Worm (Caenorhabditis elegans) whole organism, late embryonic: ENCODE data around the gene Y62H9A.15.
A peak's percentile ranks its signal among the peaks of the same experiment; 100 is the strongest.

Experiments
- C08G9.2 ChIP-seq: sonication (generic microtip); optimal IDR thresholded peaks from 2 replicates; lab custom pipeline; 2016; ENCODE audit warnings: mild to moderate bottlenecking, missing genetic modification characterization, moderate library complexity, missing compliant biosample characterization
- F13H6.1 ChIP-seq: sonication (generic microtip); optimal IDR thresholded peaks from 2 replicates; lab custom pipeline; 2016; ENCODE audit warnings: missing genetic modification characterization, missing compliant biosample characterization
- K02D7.2 ChIP-seq: sonication (generic microtip); optimal IDR thresholded peaks from 2 replicates; lab custom pipeline; 2017; ENCODE audit warnings: mild to moderate bottlenecking, missing genetic modification characterization, missing compliant biosample characterization
- K09A11.1 ChIP-seq: sonication (generic microtip); optimal IDR thresholded peaks from 2 replicates; lab custom pipeline; 2017; ENCODE audit warnings: antibody characterized with exemption, mild to moderate bottlenecking, missing genetic modification characterization, missing compliant biosample characterization; ENCODE audit not compliant: insufficient read depth
- ama-1 ChIP-seq: fragments of 150-350 bp; optimal IDR thresholded peaks from 2 replicates; lab custom pipeline; 2014
- ceh-14 ChIP-seq: sonication (generic microtip); optimal IDR thresholded peaks from 2 replicates; lab custom pipeline; 2016; ENCODE audit warnings: missing genotype, missing genetic modification characterization, missing compliant biosample characterization
- ceh-18 ChIP-seq: sonication (generic microtip); optimal IDR thresholded peaks from 2 replicates; lab custom pipeline; 2016; ENCODE audit warnings: missing genetic modification characterization, missing compliant biosample characterization
- ceh-22 ChIP-seq: sonication (generic microtip); optimal IDR thresholded peaks from 2 replicates; lab custom pipeline; 2017; ENCODE audit warnings: missing biosample characterization, missing genetic modification characterization
- ceh-24 ChIP-seq: sonication (generic microtip); optimal IDR thresholded peaks from 2 replicates; lab custom pipeline; 2016; ENCODE audit warnings: mild to moderate bottlenecking, missing genetic modification characterization, missing compliant biosample characterization
- ceh-31 ChIP-seq: sonication (generic microtip); optimal IDR thresholded peaks from 2 replicates; lab custom pipeline; 2016; ENCODE audit warnings: missing genetic modification characterization, missing compliant biosample characterization
- ceh-45 ChIP-seq: fragments of 200-800 bp; sonication (Bioruptor generic); IDR thresholded peaks from 2 replicates; pipeline ENCODE4 v1.3.6; 2022; ENCODE audit warnings: missing genetic modification reagents, missing genetic modification characterization, missing compliant biosample characterization
- ceh-6 ChIP-seq: fragments of 200-800 bp; sonication (Bioruptor generic); optimal IDR thresholded peaks from 2 replicates; lab custom pipeline; 2018; ENCODE audit warnings: mild to moderate bottlenecking, missing genetic modification characterization, missing compliant biosample characterization
- ceh-9 ChIP-seq: sonication (generic microtip); optimal IDR thresholded peaks from 2 replicates; lab custom pipeline; 2016; ENCODE audit warnings: mild to moderate bottlenecking, missing genetic modification characterization, inconsistent platforms, missing compliant biosample characterization
- che-1 ChIP-seq: sonication (generic microtip); optimal IDR thresholded peaks from 2 replicates; lab custom pipeline; 2016; ENCODE audit warnings: mild to moderate bottlenecking, missing genetic modification characterization, missing compliant biosample characterization
- dve-1 ChIP-seq: sonication (generic microtip); optimal IDR thresholded peaks from 2 replicates; lab custom pipeline; 2017; ENCODE audit warnings: antibody characterized with exemption, mild to moderate bottlenecking, missing genetic modification characterization, missing compliant biosample characterization
- eyg-1 ChIP-seq: sonication (generic microtip); optimal IDR thresholded peaks from 2 replicates; lab custom pipeline; 2016; ENCODE audit warnings: missing genotype, missing genetic modification characterization, missing compliant biosample characterization
- gmeb-2 ChIP-seq: sonication (generic microtip); optimal IDR thresholded peaks from 2 replicates; lab custom pipeline; 2016; ENCODE audit warnings: missing genetic modification characterization, inconsistent platforms, missing compliant biosample characterization
- hlh-13 ChIP-seq: fragments of 200-800 bp; sonication (Bioruptor generic); optimal IDR thresholded peaks from 2 replicates; lab custom pipeline; 2018; ENCODE audit warnings: mild to moderate bottlenecking, missing genetic modification characterization, missing compliant biosample characterization
- hlh-15 ChIP-seq: sonication (generic microtip); optimal IDR thresholded peaks from 2 replicates; lab custom pipeline; 2016; ENCODE audit warnings: missing genetic modification characterization, missing compliant biosample characterization
- hlh-30 ChIP-seq: sonication (generic microtip); optimal IDR thresholded peaks from 2 replicates; lab custom pipeline; 2017; ENCODE audit warnings: antibody characterized with exemption, missing genetic modification characterization, missing compliant biosample characterization; ENCODE audit not compliant: insufficient read depth
- hlh-8 ChIP-seq: sonication (generic microtip); optimal IDR thresholded peaks from 2 replicates; lab custom pipeline; 2016; ENCODE audit warnings: missing genotype, missing genetic modification characterization, missing compliant biosample characterization
- lim-6 ChIP-seq: sonication (generic microtip); optimal IDR thresholded peaks from 2 replicates; lab custom pipeline; 2016; ENCODE audit warnings: missing genetic modification characterization, missing compliant biosample characterization
- lin-11 ChIP-seq: fragments of 200-800 bp; sonication (Bioruptor generic); optimal IDR thresholded peaks from 2 replicates; lab custom pipeline; 2018; ENCODE audit warnings: mild to moderate bottlenecking, missing genetic modification characterization, missing compliant biosample characterization
- madf-2 ChIP-seq: sonication (generic microtip); optimal IDR thresholded peaks from 2 replicates; lab custom pipeline; 2017; ENCODE audit warnings: missing genetic modification characterization, missing compliant biosample characterization
- nfya-1 ChIP-seq: sonication (generic microtip); optimal IDR thresholded peaks from 2 replicates; lab custom pipeline; 2017; ENCODE audit warnings: missing genetic modification characterization, mild to moderate bottlenecking, missing compliant biosample characterization, antibody characterized with exemption, moderate library complexity
- nhr-232 ChIP-seq: sonication (generic microtip); optimal IDR thresholded peaks from 2 replicates; lab custom pipeline; 2016; ENCODE audit warnings: missing genetic modification characterization, missing compliant biosample characterization
- npax-4 ChIP-seq: sonication (generic microtip); optimal IDR thresholded peaks from 2 replicates; lab custom pipeline; 2016; ENCODE audit warnings: missing genetic modification characterization, missing compliant biosample characterization
- odd-2 ChIP-seq: sonication (generic microtip); optimal IDR thresholded peaks from 2 replicates; lab custom pipeline; 2017; ENCODE audit warnings: antibody characterized with exemption, mild to moderate bottlenecking, missing genetic modification characterization, missing compliant biosample characterization
- pag-3 ChIP-seq: sonication (generic microtip); optimal IDR thresholded peaks from 2 replicates; lab custom pipeline; 2016; ENCODE audit warnings: missing compliant biosample characterization, missing genetic modification characterization, borderline replicate concordance
- pat-9 ChIP-seq: fragments of 200-800 bp; sonication (Bioruptor generic); optimal IDR thresholded peaks from 2 replicates; lab custom pipeline; 2018; ENCODE audit warnings: mild to moderate bottlenecking, missing genetic modification characterization, moderate library complexity, missing compliant biosample characterization
- pros-1 ChIP-seq: fragments of 150-350 bp; optimal IDR thresholded peaks from 2 replicates; lab custom pipeline; 2014; ENCODE audit warnings: missing biosample characterization, missing genetic modification reagents, missing genetic modification characterization
- ref-2 ChIP-seq: sonication (generic microtip); optimal IDR thresholded peaks from 2 replicates; lab custom pipeline; 2016; ENCODE audit warnings: missing genetic modification characterization, missing compliant biosample characterization
- sdc-2 ChIP-seq: sonication (generic microtip); optimal IDR thresholded peaks from 2 replicates; lab custom pipeline; 2016; ENCODE audit warnings: missing genotype, missing genetic modification characterization, missing compliant biosample characterization
- sox-2 ChIP-seq: fragments of 200-800 bp; sonication (Bioruptor generic); IDR thresholded peaks from 2 replicates; pipeline ENCODE4 v1.3.6; 2022; ENCODE audit warnings: missing genetic modification reagents, missing genetic modification characterization, missing compliant biosample characterization
- syd-9 ChIP-seq: sonication (generic microtip); optimal IDR thresholded peaks from 2 replicates; lab custom pipeline; 2016; ENCODE audit warnings: mild to moderate bottlenecking, missing genetic modification characterization, moderate library complexity, missing compliant biosample characterization
- tbx-2 ChIP-seq: sonication (generic microtip); optimal IDR thresholded peaks from 2 replicates; lab custom pipeline; 2016; ENCODE audit warnings: missing genetic modification characterization, missing compliant biosample characterization
- unc-3 ChIP-seq, 2 experiments: fragments of 200-800 bp in 1 of 2; sonication (Bioruptor generic) in 1 of 2; sonication (generic microtip) in 1 of 2; conservative IDR thresholded peaks in 1 of 2; optimal IDR thresholded peaks in 1 of 2; 2 replicates each; pipeline versions ENCODE4 v1.3.6 to Lab custom; 2016 to 2022; ENCODE audit warnings: missing compliant biosample characterization in 2 of 2, missing genetic modification characterization in 2 of 2, missing genetic modification reagents in 1 of 2
- unc-42 ChIP-seq: sonication (generic microtip); optimal IDR thresholded peaks from 2 replicates; lab custom pipeline; 2016; ENCODE audit warnings: missing genotype, missing genetic modification characterization, missing compliant biosample characterization
- unc-55 ChIP-seq: sonication (generic microtip); optimal IDR thresholded peaks from 2 replicates; lab custom pipeline; 2017; ENCODE audit warnings: missing biosample characterization, missing genetic modification reagents, missing genetic modification characterization
- unc-86 ChIP-seq: sonication (generic microtip); optimal IDR thresholded peaks from 2 replicates; lab custom pipeline; 2016; ENCODE audit warnings: missing genetic modification characterization, missing compliant biosample characterization
- zip-5 ChIP-seq: sonication (generic microtip); optimal IDR thresholded peaks from 2 replicates; lab custom pipeline; 2016; ENCODE audit warnings: missing genetic modification characterization, missing compliant biosample characterization

Gene Y62H9A.15

ce11 chrX:11934933-11935332, 25.0 kb upstream of the Y62H9A.15 start (continued):
- peak; percentile 63 for TF ChIP-seq pat-9 (tag; lab: Kevin White, UChicago)
- TF ChIP-seq ceh-22, result no peak
- TF ChIP-seq dve-1, result peak; percentile 21
- peak; percentile 8 for TF ChIP-seq hlh-8 (tag; lab: Kevin White, UChicago)
- TF ChIP-seq unc-86, result peak; percentile 54
- TF ChIP-seq C08G9.2 (tag; lab: Kevin White, UChicago), result peak; percentile 47
- peak; percentile 23 for TF ChIP-seq nhr-232 (tag; lab: Kevin White, UChicago)
- peak; percentile 50 for TF ChIP-seq npax-4 (tag; lab: Kevin White, UChicago)
- TF ChIP-seq lim-6 (tag; lab: Kevin White, UChicago), result no peak
- TF ChIP-seq unc-3 (GFP tag; conservative IDR thresholded peaks at IDR 0.05; lab: Robert Waterston, UW), result peak; percentile 67; the same call in 1 of the 2 replicates
- TF ChIP-seq unc-3 (tag; optimal IDR thresholded peaks at IDR 0.05; lab: Kevin White, UChicago), result peak; percentile 55
- TF ChIP-seq che-1 (tag; lab: Kevin White, UChicago), result peak; percentile 72
- no peak for TF ChIP-seq ceh-45 (GFP tag; lab: Robert Waterston, UW)
- TF ChIP-seq zip-5 (tag; lab: Kevin White, UChicago), result peak; percentile 23
- TF ChIP-seq hlh-30, result no peak
- TF ChIP-seq unc-42 (tag; lab: Kevin White, UChicago), result peak; percentile 25
- peak; percentile 54 for TF ChIP-seq tbx-2 (tag; lab: Kevin White, UChicago)
- peak; percentile 33; the same call in 1 of the 2 replicates for TF ChIP-seq sox-2 (GFP tag; lab: Robert Waterston, UW)
- no peak for TF ChIP-seq pros-1 (tag; lab: Kevin White, UChicago)
- no peak for TF ChIP-seq ama-1 (lab: Kevin White, UChicago)
- no peak for TF ChIP-seq pag-3 (tag; lab: Kevin White, UChicago)
- peak; percentile 31 for TF ChIP-seq ceh-18
- TF ChIP-seq madf-2 (tag; lab: Kevin White, UChicago), result no peak
- peak; percentile 55 for TF ChIP-seq ref-2 (tag; lab: Kevin White, UChicago)
- TF ChIP-seq ceh-31 (tag; lab: Kevin White, UChicago), result peak; percentile 52
- no peak for TF ChIP-seq unc-55
- TF ChIP-seq gmeb-2, result no peak
- no peak for TF ChIP-seq hlh-13 (GFP tag; lab: Kevin White, UChicago)
- peak; percentile 44 for TF ChIP-seq lin-11 (tag; lab: Kevin White, UChicago)
- TF ChIP-seq F13H6.1, result no peak

ce11 chrX:11933547-11933946, 23.6 kb upstream of the Y62H9A.15 start:
- TF ChIP-seq che-1 (tag; lab: Kevin White, UChicago) (no peak), ceh-14 (no peak), nfya-1 (peak; percentile 47), eyg-1 (no peak), lin-11 (tag; lab: Kevin White, UChicago) (no peak), hlh-30 (no peak)

ce11 chrX:11931559-11931958, 21.6 kb upstream of the Y62H9A.15 start, which contains the start of gene dot-1.4:
Gene dot-1.4, minus strand, starts transcription at chrX:11931659.
- TF ChIP-seq zip-5 (tag; lab: Kevin White, UChicago) (no peak), ama-1 (lab: Kevin White, UChicago) (no peak), pros-1 (tag; lab: Kevin White, UChicago) (no peak), dve-1 (no peak), gmeb-2 (no peak), hlh-15 (tag; lab: Kevin White, UChicago) (no peak), hlh-13 (GFP tag; lab: Kevin White, UChicago) (no peak), ceh-9 (tag; lab: Kevin White, UChicago) (no peak), ceh-22 (no peak), eyg-1 (no peak)
- TF ChIP-seq, all 69 proteins: peak for 0

ce11 chrX:11927585-11927984, 17.6 kb upstream of the Y62H9A.15 start, which contains the start of gene F55G7.4:
Gene F55G7.4, plus strand, starts transcription at chrX:11927885.
- no peak for TF ChIP-seq ceh-24 (tag; lab: Kevin White, UChicago)
- no peak for TF ChIP-seq sdc-2 (tag; lab: Kevin White, UChicago)
- no peak for TF ChIP-seq odd-2
- no peak for TF ChIP-seq syd-9
- no peak for TF ChIP-seq hlh-30
- TF ChIP-seq dve-1, result no peak
- TF ChIP-seq K02D7.2 (tag; lab: Kevin White, UChicago), result no peak
- no peak for TF ChIP-seq ceh-6
- no peak for TF ChIP-seq K09A11.1 (tag; lab: Kevin White, UChicago)
- TF ChIP-seq, all 69 proteins: peak for 0
